Fruit fly (Drosophila melanogaster): ENCODE results near the gene CG46448.

Gene CG46448

dm6 chr2L:2373818-2374746 lies 17.4 kb upstream of the CG46448 start, which contains the start of the genes CG3609 and CG15390 (continued):
- TF ChIP-seq Jarid2 (GFP tag; optimal IDR thresholded peaks at IDR 0.05) = no peak
- no peak for TF ChIP-seq gt (GFP tag; IDR thresholded peaks at IDR 0.05)
- TF ChIP-seq CG9609 (GFP tag; optimal IDR thresholded peaks at IDR 0.05) = peak; percentile 87
- peak; percentile 86 for TF ChIP-seq ash1 (GFP tag; optimal IDR thresholded peaks at IDR 0.05)
- TF ChIP-seq otp (GFP tag; IDR thresholded peaks at IDR 0.05) = peak; percentile 92
- peak; percentile 80 for TF ChIP-seq pzg (GFP tag; optimal IDR thresholded peaks at IDR 0.05)
- no peak for TF ChIP-seq CG15011 (GFP tag; optimal IDR thresholded peaks at IDR 0.05)
- TF ChIP-seq lab (GFP tag; optimal IDR thresholded peaks at IDR 0.05) = peak; percentile 80
- TF ChIP-seq exex (tag; optimal IDR thresholded peaks at IDR 0.05) = peak; percentile 91
- TF ChIP-seq Scr (GFP tag; IDR thresholded peaks at IDR 0.05; ENCODE audit: partially characterized antibody) = peak; percentile 16; the same call in 1 of the 2 replicates
- peak; percentile 22 for TF ChIP-seq BtbVII (GFP tag; optimal IDR thresholded peaks at IDR 0.05)
- TF ChIP-seq eve (GFP tag; optimal IDR thresholded peaks at IDR 0.05) = no peak
- TF ChIP-seq dan (GFP tag; IDR thresholded peaks at IDR 0.05) = no peak
- TF ChIP-seq CG7963 (GFP tag; IDR thresholded peaks at IDR 0.05; ENCODE audit: partially characterized antibody) = no peak
- TF ChIP-seq sisA (GFP tag; IDR thresholded peaks at IDR 0.05) = peak; percentile 76
- peak; percentile 50 for TF ChIP-seq Dref (GFP tag; IDR thresholded peaks at IDR 0.05)
- peak; percentile 96 for TF ChIP-seq CG13624 (GFP tag; optimal IDR thresholded peaks at IDR 0.05)
- peak; percentile 40 for TF ChIP-seq grn (GFP tag; optimal IDR thresholded peaks at IDR 0.05)
- TF ChIP-seq sob (GFP tag; IDR thresholded peaks at IDR 0.05) = peak; percentile 89
- peak; percentile 29 for TF ChIP-seq Asciz (GFP tag; optimal IDR thresholded peaks at IDR 0.05)
- TF ChIP-seq row (GFP tag; IDR thresholded peaks at IDR 0.05) = peak; percentile 98
- TF ChIP-seq caup (GFP tag; optimal IDR thresholded peaks at IDR 0.05; ENCODE audit: severe bottlenecking) = peak; percentile 83
- TF ChIP-seq CG1233 (GFP tag; optimal IDR thresholded peaks at IDR 0.05) = peak; percentile 57
- no peak for TF ChIP-seq fru (optimal IDR thresholded peaks at IDR 0.05)
- peak; percentile 42; the same call in 1 of the 2 replicates for TF ChIP-seq CG11696 (GFP tag; IDR thresholded peaks at IDR 0.05)
- peak; percentile 72 for TF ChIP-seq CG8765 (GFP tag; IDR thresholded peaks at IDR 0.05)
- TF ChIP-seq vnd (GFP tag; IDR thresholded peaks at IDR 0.05; ENCODE audit: partially characterized antibody) = no peak
- peak; percentile 79 for TF ChIP-seq CG11398 (GFP tag; optimal IDR thresholded peaks at IDR 0.05)
- TF ChIP-seq CG4707 (GFP tag; optimal IDR thresholded peaks at IDR 0.05) = peak; percentile 76
- TF ChIP-seq CG30020 (tag; optimal IDR thresholded peaks at IDR 0.05) = peak; percentile 63
- peak in 1 of 3 experiments; percentile 49 for TF ChIP-seq Stat92E (GFP tag; optimal IDR thresholded peaks at IDR 0.05)
- no peak for TF ChIP-seq pita (GFP tag; optimal IDR thresholded peaks at IDR 0.05)
- no peak for TF ChIP-seq CG8281 (tag; optimal IDR thresholded peaks at IDR 0.05)
- peak; percentile 89 for TF ChIP-seq Hsf (GFP tag; optimal IDR thresholded peaks at IDR 0.05)
- TF ChIP-seq CG15514 (GFP tag; optimal IDR thresholded peaks at IDR 0.05) = peak; percentile 80
- TF ChIP-seq Hey (tag; optimal IDR thresholded peaks at IDR 0.05) = peak; percentile 57
- TF ChIP-seq CG13123 (GFP tag; optimal IDR thresholded peaks at IDR 0.05) = peak; percentile 59
- peak; percentile 54 for TF ChIP-seq gsb-n (tag; optimal IDR thresholded peaks at IDR 0.05)
- peak; percentile 58 for TF ChIP-seq p53 (GFP tag; optimal IDR thresholded peaks at IDR 0.05)
- TF ChIP-seq Chrac-16 (GFP tag; optimal IDR thresholded peaks at IDR 0.05) = peak; percentile 83
- peak; percentile 35 for TF ChIP-seq fd96Cb (tag; optimal IDR thresholded peaks at IDR 0.05)
- TF ChIP-seq Usf (GFP tag; optimal IDR thresholded peaks at IDR 0.05) = peak; percentile 44
- no peak; the same call in 2 of the 3 replicates for TF ChIP-seq so (GFP tag; IDR thresholded peaks at IDR 0.05)
- peak; percentile 47; the same call in 1 of the 2 replicates for TF ChIP-seq cas (GFP tag; IDR thresholded peaks at IDR 0.05)
- TF ChIP-seq CG6813 (GFP tag; optimal IDR thresholded peaks at IDR 0.05) = peak; percentile 33
- no peak for TF ChIP-seq D19B (GFP tag; optimal IDR thresholded peaks at IDR 0.05)
- TF ChIP-seq Dll (GFP tag; IDR thresholded peaks at IDR 0.05; ENCODE audit: partially characterized antibody) = no peak; the same call in 3 of the 4 replicates

All from whole organism, embryonic.